Fruit fly (Drosophila melanogaster) whole organism, wandering third instar larva: Measurements from ENCODE around the gene Nufip.

ENCODE experiments used
- Abd-B ChIP-seq: fragments of >200 bp; optimal IDR thresholded peaks from 2 replicates; lab custom pipeline; 2017; ENCODE audit warnings: missing biosample characterization, missing genetic modification characterization
- CG32264 ChIP-seq: fragments of 200-800 bp; sonication (Bioruptor generic); optimal IDR thresholded peaks from 2 replicates; lab custom pipeline; 2016; ENCODE audit warnings: missing biosample characterization, missing genetic modification characterization
- foxo ChIP-seq, 2 experiments: fragments of 200-800 bp; sonication (Bioruptor generic); optimal IDR thresholded peaks; 2 replicates in 1 of 2; 3 replicates in 1 of 2; lab custom pipeline; 2016 to 2017; ENCODE audit warnings: missing biosample characterization in 2 of 2, missing genetic modification characterization in 2 of 2
- fru ChIP-seq: fragments of 200-800 bp; sonication (Bioruptor generic); optimal IDR thresholded peaks from 3 replicates; lab custom pipeline; 2016; ENCODE audit warnings: missing biosample characterization, mild to moderate bottlenecking, missing genetic modification characterization
- h ChIP-seq: fragments of 200-800 bp; sonication (Bioruptor generic); optimal IDR thresholded peaks from 3 replicates; lab custom pipeline; 2016; ENCODE audit warnings: missing biosample characterization, mild to moderate bottlenecking, missing genetic modification characterization
- lola ChIP-seq: fragments of >200 bp; optimal IDR thresholded peaks from 2 replicates; lab custom pipeline; 2017; ENCODE audit warnings: missing biosample characterization, missing genetic modification characterization

dm6 chr3L:18767950-18768781 lies 20.0 kb upstream of the Nufip start:
- peak in 1 of 2 experiments; percentile 3 for TF ChIP-seq foxo (GFP tag; optimal IDR thresholded peaks at IDR 0.05; lab: Kevin White, UChicago)
- TF ChIP-seq h = no peak
- TF ChIP-seq CG32264 (GFP tag; lab: Kevin White, UChicago) = no peak
- no peak for TF ChIP-seq fru (GFP tag; lab: Kevin White, UChicago)
- TF ChIP-seq Abd-B (GFP tag; lab: Kevin White, UChicago) = no peak
- no peak for TF ChIP-seq lola
